Fruit fly (Drosophila melanogaster): ENCODE results near the gene Ama.

Gene Ama

dm6 chr3R:6760755-6761647, 1.4 kb upstream of the Ama start (continued):
- TF ChIP-seq CG2678 (tag; optimal IDR thresholded peaks at IDR 0.05) (peak; percentile 65), pros (GFP tag; optimal IDR thresholded peaks at IDR 0.05) (peak; percentile 38), CG7987 (GFP tag; optimal IDR thresholded peaks at IDR 0.05) (no peak), CG4282 (GFP tag; optimal IDR thresholded peaks at IDR 0.05) (peak; percentile 43), CG31224 (GFP tag; IDR thresholded peaks at IDR 0.05) (no peak), crc (GFP tag; optimal IDR thresholded peaks at IDR 0.05) (no peak), zen2 (GFP tag; IDR thresholded peaks at IDR 0.05; ENCODE audit: partially characterized antibody) (no peak), CG18619 (GFP tag; optimal IDR thresholded peaks at IDR 0.05) (peak; percentile 24), Elba2 (GFP tag; optimal IDR thresholded peaks at IDR 0.05) (no peak), CG10321 (GFP tag; IDR thresholded peaks at IDR 0.05) (no peak), Oaz (GFP tag; IDR thresholded peaks at IDR 0.05) (no peak), CG16813 (GFP tag; IDR thresholded peaks at IDR 0.05; ENCODE audit: partially characterized antibody) (no peak), Ssrp (tag; optimal IDR thresholded peaks at IDR 0.05) (peak; percentile 9), CG7963 (GFP tag; IDR thresholded peaks at IDR 0.05; ENCODE audit: partially characterized antibody) (no peak), CG17186 (GFP tag; optimal IDR thresholded peaks at IDR 0.05) (no peak), Hmr (GFP tag; optimal IDR thresholded peaks at IDR 0.05) (peak; percentile 21), MBD-R2 (GFP tag; IDR thresholded peaks at IDR 0.05) (no peak), ems (GFP tag; optimal IDR thresholded peaks at IDR 0.05) (no peak), CG13894 (tag; optimal IDR thresholded peaks at IDR 0.05) (no peak), twi (tag; optimal IDR thresholded peaks at IDR 0.05) (peak; percentile 65), fru (optimal IDR thresholded peaks at IDR 0.05) (no peak), cas (GFP tag; IDR thresholded peaks at IDR 0.05) (no peak), org-1 (GFP tag; optimal IDR thresholded peaks at IDR 0.05) (peak; percentile 28), CG12219 (GFP tag; optimal IDR thresholded peaks at IDR 0.05) (peak; percentile 18), CG9437 (GFP tag; optimal IDR thresholded peaks at IDR 0.05) (peak; percentile 19), Sin3A (optimal IDR thresholded peaks at IDR 0.05) (no peak), ttk (GFP tag; IDR thresholded peaks at IDR 0.05) (no peak), CG6175 (GFP tag; IDR thresholded peaks at IDR 0.05) (no peak), Dbx (GFP tag; IDR thresholded peaks at IDR 0.05) (no peak), disco-r (GFP tag; optimal IDR thresholded peaks at IDR 0.05) (no peak), gsb-n (tag; optimal IDR thresholded peaks at IDR 0.05) (peak; percentile 65), Lpt (GFP tag; optimal IDR thresholded peaks at IDR 0.05) (no peak), Hey (tag; optimal IDR thresholded peaks at IDR 0.05) (no peak), CkIIα-i1 (GFP tag; IDR thresholded peaks at IDR 0.05) (no peak), CG42726 (GFP tag; IDR thresholded peaks at IDR 0.05; ENCODE audit: partially characterized antibody) (0 out of 2 replicates have a peak, but pooled peaks have one; percentile 4), corto (GFP tag; optimal IDR thresholded peaks at IDR 0.05) (no peak), az2 (GFP tag; optimal IDR thresholded peaks at IDR 0.05) (peak; percentile 54), bab2 (GFP tag; optimal IDR thresholded peaks at IDR 0.05) (no peak), Dek (tag; optimal IDR thresholded peaks at IDR 0.05) (no peak), CG31441 (GFP tag; IDR thresholded peaks at IDR 0.05) (peak; percentile 66), D (optimal IDR thresholded peaks at IDR 0.05) (peak; percentile 79), D (GFP tag; optimal IDR thresholded peaks at IDR 0.05) (peak; percentile 66), hbn (GFP tag; IDR thresholded peaks at IDR 0.05; ENCODE audit: partially characterized antibody) (no peak), Myb (GFP tag; optimal IDR thresholded peaks at IDR 0.05) (no peak), caup (GFP tag; optimal IDR thresholded peaks at IDR 0.05; ENCODE audit: severe bottlenecking) (no peak), CG14014 (GFP tag; IDR thresholded peaks at IDR 0.05) (no peak), CG34376 (GFP tag; optimal IDR thresholded peaks at IDR 0.05) (no peak), Fer2 (tag; optimal IDR thresholded peaks at IDR 0.05) (no peak), CG6765 (GFP tag; optimal IDR thresholded peaks at IDR 0.05) (no peak), CG3995 (GFP tag; optimal IDR thresholded peaks at IDR 0.05) (no peak)

All from whole organism, embryonic.